Worm (Caenorhabditis elegans) whole organism, late embryonic: ENCODE results near the gene pod-1.

ENCODE experiments used
- F13H6.1 ChIP-seq: sonication (generic microtip); optimal IDR thresholded peaks from 2 replicates; lab custom pipeline; 2016; ENCODE audit warnings: missing genetic modification characterization, missing compliant biosample characterization
- K02D7.2 ChIP-seq: sonication (generic microtip); optimal IDR thresholded peaks from 2 replicates; lab custom pipeline; 2017; ENCODE audit warnings: mild to moderate bottlenecking, missing genetic modification characterization, missing compliant biosample characterization
- Y22D7AL.16 ChIP-seq: sonication (generic microtip); optimal IDR thresholded peaks from 2 replicates; lab custom pipeline; 2016; ENCODE audit warnings: missing genetic modification characterization, missing compliant biosample characterization
- ahr-1 ChIP-seq: sonication (generic microtip); optimal IDR thresholded peaks from 2 replicates; lab custom pipeline; 2016; ENCODE audit warnings: missing genetic modification characterization, missing compliant biosample characterization
- ceh-14 ChIP-seq: sonication (generic microtip); optimal IDR thresholded peaks from 2 replicates; lab custom pipeline; 2016; ENCODE audit warnings: missing genotype, missing genetic modification characterization, missing compliant biosample characterization
- ceh-18 ChIP-seq: sonication (generic microtip); optimal IDR thresholded peaks from 2 replicates; lab custom pipeline; 2016; ENCODE audit warnings: missing genetic modification characterization, missing compliant biosample characterization
- ceh-22 ChIP-seq: sonication (generic microtip); optimal IDR thresholded peaks from 2 replicates; lab custom pipeline; 2017; ENCODE audit warnings: missing biosample characterization, missing genetic modification characterization
- ceh-24 ChIP-seq: sonication (generic microtip); optimal IDR thresholded peaks from 2 replicates; lab custom pipeline; 2016; ENCODE audit warnings: mild to moderate bottlenecking, missing genetic modification characterization, missing compliant biosample characterization
- ceh-31 ChIP-seq: sonication (generic microtip); optimal IDR thresholded peaks from 2 replicates; lab custom pipeline; 2016; ENCODE audit warnings: missing genetic modification characterization, missing compliant biosample characterization
- ceh-34 ChIP-seq: sonication (generic microtip); optimal IDR thresholded peaks from 2 replicates; lab custom pipeline; 2016; ENCODE audit warnings: mild to moderate bottlenecking, missing genetic modification characterization, missing compliant biosample characterization
- ceh-45 ChIP-seq: fragments of 200-800 bp; sonication (Bioruptor generic); IDR thresholded peaks from 2 replicates; pipeline ENCODE4 v1.3.6; 2022; ENCODE audit warnings: missing genetic modification reagents, missing genetic modification characterization, missing compliant biosample characterization
- ceh-6 ChIP-seq: fragments of 200-800 bp; sonication (Bioruptor generic); optimal IDR thresholded peaks from 2 replicates; lab custom pipeline; 2018; ENCODE audit warnings: mild to moderate bottlenecking, missing genetic modification characterization, missing compliant biosample characterization
- ceh-9 ChIP-seq: sonication (generic microtip); optimal IDR thresholded peaks from 2 replicates; lab custom pipeline; 2016; ENCODE audit warnings: mild to moderate bottlenecking, missing genetic modification characterization, inconsistent platforms, missing compliant biosample characterization
- che-1 ChIP-seq: sonication (generic microtip); optimal IDR thresholded peaks from 2 replicates; lab custom pipeline; 2016; ENCODE audit warnings: mild to moderate bottlenecking, missing genetic modification characterization, missing compliant biosample characterization
- dmd-4 ChIP-seq: sonication (generic microtip); optimal IDR thresholded peaks from 2 replicates; lab custom pipeline; 2016; ENCODE audit warnings: borderline replicate concordance, missing genetic modification characterization, missing compliant biosample characterization
- elt-2 ChIP-seq: sonication (generic microtip); optimal IDR thresholded peaks from 2 replicates; lab custom pipeline; 2016; ENCODE audit warnings: missing genetic modification reagents, missing genetic modification characterization, missing compliant biosample characterization
- ets-4 ChIP-seq: sonication (generic microtip); optimal IDR thresholded peaks from 2 replicates; lab custom pipeline; 2016; ENCODE audit warnings: missing genetic modification characterization, missing compliant biosample characterization
- eyg-1 ChIP-seq: sonication (generic microtip); optimal IDR thresholded peaks from 2 replicates; lab custom pipeline; 2016; ENCODE audit warnings: missing genotype, missing genetic modification characterization, missing compliant biosample characterization
- fax-1 ChIP-seq: sonication (generic microtip); optimal IDR thresholded peaks from 2 replicates; lab custom pipeline; 2016; ENCODE audit warnings: missing genotype, missing genetic modification characterization, missing compliant biosample characterization
- fkh-10 ChIP-seq: fragments of 150-350 bp; optimal IDR thresholded peaks from 2 replicates; lab custom pipeline; 2014; ENCODE audit warnings: missing biosample characterization, missing genetic modification reagents, missing genetic modification characterization
- hlh-30 ChIP-seq: sonication (generic microtip); optimal IDR thresholded peaks from 2 replicates; lab custom pipeline; 2017; ENCODE audit warnings: antibody characterized with exemption, missing genetic modification characterization, missing compliant biosample characterization; ENCODE audit not compliant: insufficient read depth
- hlh-6 ChIP-seq: sonication (generic microtip); optimal IDR thresholded peaks from 2 replicates; lab custom pipeline; 2016; ENCODE audit warnings: missing genotype, missing genetic modification characterization, missing compliant biosample characterization
- lim-6 ChIP-seq: sonication (generic microtip); optimal IDR thresholded peaks from 2 replicates; lab custom pipeline; 2016; ENCODE audit warnings: missing genetic modification characterization, missing compliant biosample characterization
- lin-11 ChIP-seq: fragments of 200-800 bp; sonication (Bioruptor generic); optimal IDR thresholded peaks from 2 replicates; lab custom pipeline; 2018; ENCODE audit warnings: mild to moderate bottlenecking, missing genetic modification characterization, missing compliant biosample characterization
- madf-2 ChIP-seq: sonication (generic microtip); optimal IDR thresholded peaks from 2 replicates; lab custom pipeline; 2017; ENCODE audit warnings: missing genetic modification characterization, missing compliant biosample characterization
- mec-3 ChIP-seq: sonication (generic microtip); optimal IDR thresholded peaks from 2 replicates; lab custom pipeline; 2016; ENCODE audit warnings: borderline replicate concordance, missing genetic modification characterization, missing compliant biosample characterization
- nfya-1 ChIP-seq: sonication (generic microtip); optimal IDR thresholded peaks from 2 replicates; lab custom pipeline; 2017; ENCODE audit warnings: missing genetic modification characterization, mild to moderate bottlenecking, missing compliant biosample characterization, antibody characterized with exemption, moderate library complexity
- nhr-11 ChIP-seq: fragments of 150-350 bp; optimal IDR thresholded peaks from 2 replicates; lab custom pipeline; 2014; ENCODE audit warnings: missing biosample characterization, missing genetic modification characterization
- nhr-232 ChIP-seq: sonication (generic microtip); optimal IDR thresholded peaks from 2 replicates; lab custom pipeline; 2016; ENCODE audit warnings: missing genetic modification characterization, missing compliant biosample characterization
- npax-4 ChIP-seq: sonication (generic microtip); optimal IDR thresholded peaks from 2 replicates; lab custom pipeline; 2016; ENCODE audit warnings: missing genetic modification characterization, missing compliant biosample characterization
- pag-3 ChIP-seq: sonication (generic microtip); optimal IDR thresholded peaks from 2 replicates; lab custom pipeline; 2016; ENCODE audit warnings: missing compliant biosample characterization, missing genetic modification characterization, borderline replicate concordance
- pros-1 ChIP-seq: fragments of 150-350 bp; optimal IDR thresholded peaks from 2 replicates; lab custom pipeline; 2014; ENCODE audit warnings: missing biosample characterization, missing genetic modification reagents, missing genetic modification characterization
- sdc-2 ChIP-seq: sonication (generic microtip); optimal IDR thresholded peaks from 2 replicates; lab custom pipeline; 2016; ENCODE audit warnings: missing genotype, missing genetic modification characterization, missing compliant biosample characterization
- sox-2 ChIP-seq: fragments of 200-800 bp; sonication (Bioruptor generic); IDR thresholded peaks from 2 replicates; pipeline ENCODE4 v1.3.6; 2022; ENCODE audit warnings: missing genetic modification reagents, missing genetic modification characterization, missing compliant biosample characterization
- sox-4 ChIP-seq: sonication (generic microtip); optimal IDR thresholded peaks from 2 replicates; lab custom pipeline; 2017; ENCODE audit warnings: mild to moderate bottlenecking, missing genetic modification characterization, inconsistent platforms, missing compliant biosample characterization
- syd-9 ChIP-seq: sonication (generic microtip); optimal IDR thresholded peaks from 2 replicates; lab custom pipeline; 2016; ENCODE audit warnings: mild to moderate bottlenecking, missing genetic modification characterization, moderate library complexity, missing compliant biosample characterization
- ttx-3 ChIP-seq: sonication (generic microtip); optimal IDR thresholded peaks from 2 replicates; lab custom pipeline; 2016; ENCODE audit warnings: missing genetic modification reagents, missing genetic modification characterization, missing compliant biosample characterization
- unc-42 ChIP-seq: sonication (generic microtip); optimal IDR thresholded peaks from 2 replicates; lab custom pipeline; 2016; ENCODE audit warnings: missing genotype, missing genetic modification characterization, missing compliant biosample characterization
- ztf-16 ChIP-seq: sonication (generic microtip); optimal IDR thresholded peaks from 2 replicates; lab custom pipeline; 2017; ENCODE audit warnings: missing genetic modification characterization, missing compliant biosample characterization

pod-1 gene

DNA sequence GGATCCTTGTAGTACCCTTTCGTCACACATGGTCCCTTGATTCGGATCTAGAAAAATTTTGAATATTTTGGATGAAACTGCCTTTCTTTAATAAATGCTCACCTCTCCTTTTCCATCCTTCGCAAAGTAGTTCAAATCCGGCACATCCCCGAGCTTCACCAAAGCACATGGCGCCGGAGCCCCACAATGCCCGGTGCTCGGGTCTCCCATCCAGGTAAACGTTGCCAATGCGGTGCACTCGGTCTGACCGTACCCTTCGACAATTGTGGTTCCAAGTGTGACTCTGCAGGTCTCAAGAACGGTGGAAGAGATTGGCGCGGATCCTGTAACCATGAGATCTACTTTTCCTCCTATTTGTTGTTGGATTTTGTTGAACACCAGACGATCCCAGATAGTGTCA is 16.9 kb upstream of the pod-1 start:
- TF ChIP-seq F13H6.1 (tag; lab: Kevin White, UChicago), result no peak
- TF ChIP-seq ceh-34, result no peak
- no peak for TF ChIP-seq sox-4
- no peak for TF ChIP-seq eyg-1 (tag; lab: Kevin White, UChicago)
- no peak for TF ChIP-seq nfya-1
- no peak for TF ChIP-seq ceh-31 (tag; lab: Kevin White, UChicago)
- no peak for TF ChIP-seq pag-3 (tag; lab: Kevin White, UChicago)
- TF ChIP-seq lin-11, result no peak
- no peak for TF ChIP-seq ceh-9 (tag; lab: Kevin White, UChicago)
- no peak for TF ChIP-seq ahr-1
- no peak for TF ChIP-seq syd-9 (tag; lab: Kevin White, UChicago)

DNA sequence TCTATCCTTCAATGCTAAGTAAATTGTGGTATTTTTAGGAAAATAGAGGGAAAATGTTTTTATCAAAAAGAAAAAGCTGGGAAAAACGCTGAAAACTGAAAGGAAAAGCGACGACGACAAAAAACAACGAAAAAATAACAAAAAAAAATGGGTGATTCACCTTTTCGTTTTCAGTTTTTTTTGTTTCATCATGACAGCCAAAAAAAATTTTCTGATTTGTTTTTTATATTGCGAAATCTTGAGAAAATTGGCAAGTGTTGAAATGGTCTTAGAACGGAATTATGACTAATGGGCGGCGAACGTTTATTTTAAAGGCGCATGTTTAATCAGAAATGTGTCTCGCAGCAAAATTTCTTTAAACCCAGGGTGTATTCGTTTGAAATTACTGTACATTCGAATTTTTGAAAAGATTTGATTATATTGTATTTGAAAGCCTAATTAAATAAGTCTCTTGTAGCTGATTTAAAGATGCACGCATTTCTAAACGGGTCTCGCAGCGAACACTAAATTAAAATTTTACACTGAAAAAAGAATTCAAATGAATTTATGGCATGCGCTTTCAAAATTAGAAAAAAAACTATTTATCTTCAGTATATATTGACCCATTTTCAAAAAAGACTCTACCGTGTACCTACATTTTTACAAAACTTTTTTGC is 11.9 kb upstream of the pod-1 start:
- TF ChIP-seq mec-3 (tag; lab: Kevin White, UChicago), result no peak
- TF ChIP-seq ceh-18 (tag; lab: Kevin White, UChicago), result no peak
- TF ChIP-seq fkh-10, result no peak
- TF ChIP-seq hlh-6 (tag; lab: Kevin White, UChicago), result no peak
- TF ChIP-seq unc-42 (tag; lab: Kevin White, UChicago), result no peak
- TF ChIP-seq madf-2 (tag; lab: Kevin White, UChicago), result no peak
- TF ChIP-seq che-1 (tag; lab: Kevin White, UChicago), result no peak
- no peak for TF ChIP-seq ceh-6 (GFP tag; lab: Kevin White, UChicago)
- no peak for TF ChIP-seq lim-6 (tag; lab: Kevin White, UChicago)
- no peak for TF ChIP-seq Y22D7AL.16
- TF ChIP-seq elt-2 (tag; lab: Kevin White, UChicago), result no peak
- no peak for TF ChIP-seq ahr-1
- TF ChIP-seq nhr-232 (tag; lab: Kevin White, UChicago), result no peak
- TF ChIP-seq ceh-24, result no peak

DNA sequence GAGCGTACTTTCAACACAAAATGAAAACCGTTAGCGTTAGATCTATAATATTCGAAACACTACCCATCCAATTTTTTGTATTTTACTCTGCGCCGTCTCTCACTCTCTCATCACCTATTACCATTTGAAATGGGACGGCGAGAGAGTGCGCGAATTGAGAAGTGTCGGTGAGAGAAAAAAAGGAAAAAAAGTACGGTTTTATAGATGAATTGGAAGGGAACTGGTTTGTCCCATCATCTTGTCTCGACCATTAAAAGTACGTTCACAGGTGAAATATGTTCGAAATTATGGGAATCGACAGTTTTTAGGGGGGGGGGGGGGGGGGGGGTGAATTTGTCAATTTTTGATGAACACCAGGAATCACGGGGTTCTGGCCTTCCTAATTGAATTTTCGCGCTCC is 10.8 kb upstream of the pod-1 start:
- TF ChIP-seq nhr-11 (tag; lab: Kevin White, UChicago) (no peak), ceh-14 (tag; lab: Kevin White, UChicago) (no peak), sox-4 (no peak), hlh-6 (tag; lab: Kevin White, UChicago) (no peak), mec-3 (tag; lab: Kevin White, UChicago) (no peak), nfya-1 (no peak), F13H6.1 (tag; lab: Kevin White, UChicago) (no peak), ztf-16 (tag; lab: Kevin White, UChicago) (no peak), npax-4 (tag; lab: Kevin White, UChicago) (no peak), K02D7.2 (tag; lab: Kevin White, UChicago) (no peak)

DNA sequence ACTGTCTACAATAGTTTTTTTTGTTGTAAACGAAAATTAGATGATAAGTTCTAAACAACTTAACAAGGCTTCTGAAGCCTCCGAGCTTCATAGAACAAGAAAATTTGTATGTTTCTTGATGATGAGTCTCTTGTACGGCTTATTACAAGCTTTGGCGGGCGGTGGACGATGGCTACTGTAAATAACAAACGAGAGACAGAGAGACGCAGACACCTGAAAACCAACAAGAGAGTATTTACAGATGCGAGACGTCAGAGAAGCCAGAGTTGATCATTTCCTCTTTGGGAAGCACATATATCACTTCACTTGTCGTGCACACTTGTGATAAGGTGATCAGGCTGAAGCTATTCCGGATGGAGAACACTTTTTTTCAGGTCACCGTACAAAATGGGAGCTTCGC is 6.9 kb upstream of the pod-1 start:
- TF ChIP-seq ceh-45 (GFP tag; lab: Robert Waterston, UW) (no peak), ets-4 (tag; lab: Kevin White, UChicago) (no peak), sdc-2 (tag; lab: Kevin White, UChicago) (no peak), dmd-4 (tag; lab: Kevin White, UChicago) (no peak), fax-1 (tag; lab: Kevin White, UChicago) (no peak), pros-1 (no peak), ttx-3 (tag; lab: Kevin White, UChicago) (no peak), hlh-30 (tag; lab: Kevin White, UChicago) (no peak), sox-2 (GFP tag; lab: Robert Waterston, UW) (no peak), sox-4 (no peak), K02D7.2 (tag; lab: Kevin White, UChicago) (no peak), ceh-22 (tag; lab: Kevin White, UChicago) (no peak), mec-3 (tag; lab: Kevin White, UChicago) (no peak), ceh-31 (tag; lab: Kevin White, UChicago) (no peak)
- TF ChIP-seq, all 69 proteins: peak for 0
